Fruit fly (Drosophila melanogaster): Measurements from ENCODE around the gene Cad74A.

- no peak for TF ChIP-seq OdsH (GFP tag; optimal IDR thresholded peaks at IDR 0.05)
- no peak for TF ChIP-seq pan (optimal IDR thresholded peaks at IDR 0.05)
- TF ChIP-seq psq (GFP tag; optimal IDR thresholded peaks at IDR 0.05), result no peak
- TF ChIP-seq dmrt93B (GFP tag; optimal IDR thresholded peaks at IDR 0.05), result no peak
- no peak for TF ChIP-seq CrebA (GFP tag; optimal IDR thresholded peaks at IDR 0.05; ENCODE audit: borderline replicate concordance)
- TF ChIP-seq GATAd (GFP tag; optimal IDR thresholded peaks at IDR 0.05), result no peak
- TF ChIP-seq Dfd (GFP tag; optimal IDR thresholded peaks at IDR 0.05), result no peak
- TF ChIP-seq rgr (GFP tag; optimal IDR thresholded peaks at IDR 0.05), result no peak
- TF ChIP-seq sage (GFP tag; optimal IDR thresholded peaks at IDR 0.05), result no peak
Measured at dm6 chr3L:17339756-17340155, 39.6 kb downstream of the Cad74A start.
